Fruit fly (Drosophila melanogaster): ENCODE results near the gene ro.
A peak's percentile ranks its signal among the peaks of the same experiment; 100 is the strongest.

ro gene

DNA sequence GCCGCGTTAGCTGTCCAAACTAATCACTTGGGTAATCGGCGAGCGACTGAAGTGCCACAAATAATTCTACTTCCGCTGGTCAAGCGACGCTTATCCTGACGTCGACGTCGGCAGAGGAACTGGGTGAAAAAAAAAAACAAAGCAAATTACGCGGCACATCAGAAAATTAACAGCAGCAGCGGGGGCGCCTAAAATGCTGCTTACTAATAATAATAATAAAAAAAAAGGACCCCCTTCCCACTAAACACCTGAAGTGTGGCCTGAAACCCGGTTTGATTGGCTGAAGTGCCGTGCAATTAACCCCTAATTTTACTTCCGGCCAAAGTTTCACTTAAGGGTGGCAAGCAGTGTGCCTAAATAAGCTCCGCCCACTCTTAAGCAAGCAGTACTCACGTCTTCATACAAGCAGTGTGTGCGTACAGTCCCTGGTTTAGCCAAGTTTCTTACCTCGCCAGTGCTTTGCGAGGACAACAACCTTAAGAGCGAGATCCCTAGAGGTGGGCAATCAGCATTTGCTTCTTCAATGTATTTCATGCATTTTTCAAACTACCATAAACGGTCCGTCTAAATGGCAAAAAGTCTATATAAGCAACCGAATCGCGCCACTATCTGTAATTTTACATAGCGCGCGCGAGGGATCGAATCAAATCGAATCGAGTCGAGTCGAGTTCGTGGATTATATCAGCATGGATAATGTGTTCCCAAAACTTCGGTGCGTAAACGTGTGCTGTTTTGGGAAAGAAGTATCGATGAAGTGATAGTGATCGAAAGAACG lies at the start of gene ro, which contains the start of gene T48 (continued):
- TF ChIP-seq ranshi (GFP tag; IDR thresholded peaks at IDR 0.05), result peak; percentile 38; the same call in 1 of the 2 replicates
- TF ChIP-seq cad (GFP tag; optimal IDR thresholded peaks at IDR 0.05), result no peak
- peak; percentile 95 for TF ChIP-seq ttk (GFP tag; IDR thresholded peaks at IDR 0.05)
- no peak for TF ChIP-seq dati (GFP tag; IDR thresholded peaks at IDR 0.05)
- peak; percentile 78 for TF ChIP-seq CTCF (GFP tag; optimal IDR thresholded peaks at IDR 0.05)
- TF ChIP-seq cas (GFP tag; IDR thresholded peaks at IDR 0.05), result no peak
- no peak for TF ChIP-seq CG10274 (GFP tag; optimal IDR thresholded peaks at IDR 0.05)
- peak; percentile 91 for TF ChIP-seq HmgD (GFP tag; optimal IDR thresholded peaks at IDR 0.05)
- TF ChIP-seq Oaz (GFP tag; IDR thresholded peaks at IDR 0.05), result no peak
- no peak for TF ChIP-seq fd64A (GFP tag; optimal IDR thresholded peaks at IDR 0.05)
- TF ChIP-seq Abd-B (GFP tag; optimal IDR thresholded peaks at IDR 0.05), result peak; percentile 42
- TF ChIP-seq grau (tag; optimal IDR thresholded peaks at IDR 0.05), result peak; percentile 41
- no peak for TF ChIP-seq slp2 (GFP tag; optimal IDR thresholded peaks at IDR 0.05)
- peak; percentile 48 for TF ChIP-seq CG4617 (GFP tag; optimal IDR thresholded peaks at IDR 0.05; ENCODE audit: borderline replicate concordance)
- no peak for TF ChIP-seq CG15011 (GFP tag; optimal IDR thresholded peaks at IDR 0.05)
- no peak for TF ChIP-seq odd (GFP tag; optimal IDR thresholded peaks at IDR 0.05)
- peak; percentile 52 to 76 for TF ChIP-seq dpn (GFP tag; optimal IDR thresholded peaks at IDR 0.05)
- peak; percentile 70 for TF ChIP-seq ssp (GFP tag; IDR thresholded peaks at IDR 0.05)
- TF ChIP-seq HHEX (GFP tag; optimal IDR thresholded peaks at IDR 0.05), result no peak
- TF ChIP-seq Asciz (GFP tag; optimal IDR thresholded peaks at IDR 0.05), result no peak
- peak; percentile 93 for TF ChIP-seq CG1603 (tag; optimal IDR thresholded peaks at IDR 0.05)
- no peak for TF ChIP-seq CG4360 (GFP tag; IDR thresholded peaks at IDR 0.05)
- TF ChIP-seq Blimp-1 (GFP tag; optimal IDR thresholded peaks at IDR 0.05), result peak; percentile 43
- TF ChIP-seq sd (tag; optimal IDR thresholded peaks at IDR 0.05), result peak; percentile 57
- TF ChIP-seq sens-2 (GFP tag; IDR thresholded peaks at IDR 0.05), result no peak
- no peak for TF ChIP-seq Trl (optimal IDR thresholded peaks at IDR 0.05)
- peak; percentile 67 for TF ChIP-seq Trl (GFP tag; optimal IDR thresholded peaks at IDR 0.05)
- no peak for TF ChIP-seq Elba2 (GFP tag; optimal IDR thresholded peaks at IDR 0.05)
- peak; percentile 52; the same call in 1 of the 2 replicates for TF ChIP-seq NFAT (GFP tag; IDR thresholded peaks at IDR 0.05)
- peak; percentile 13 for TF ChIP-seq btn (GFP tag; optimal IDR thresholded peaks at IDR 0.05)
- TF ChIP-seq shn (GFP tag; optimal IDR thresholded peaks at IDR 0.05), result peak; percentile 66
- TF ChIP-seq Taf1 (GFP tag; IDR thresholded peaks at IDR 0.05), result no peak
- no peak for TF ChIP-seq nerfin-2 (GFP tag; IDR thresholded peaks at IDR 0.05; ENCODE audit: partially characterized antibody)
- TF ChIP-seq CG8478 (optimal IDR thresholded peaks at IDR 0.05), result peak; percentile 96
- no peak for TF ChIP-seq pan (optimal IDR thresholded peaks at IDR 0.05)
- peak in 1 of 2 experiments; percentile 14 for TF ChIP-seq pan (GFP tag; optimal IDR thresholded peaks at IDR 0.05 in 1 of 2, IDR thresholded peaks at IDR 0.05 in 1 of 2)
- TF ChIP-seq Deaf1 (tag; optimal IDR thresholded peaks at IDR 0.05), result peak; percentile 42
- no peak for TF ChIP-seq br (optimal IDR thresholded peaks at IDR 0.05)
- peak; percentile 4 for TF ChIP-seq Sry-β (GFP tag; optimal IDR thresholded peaks at IDR 0.05)
- TF ChIP-seq NC2α (GFP tag; optimal IDR thresholded peaks at IDR 0.05), result no peak
- peak; percentile 56 for TF ChIP-seq oc (tag; optimal IDR thresholded peaks at IDR 0.05)
- 0 out of 3 replicates have a peak, but pooled peaks have one; percentile 19 for TF ChIP-seq vnd (GFP tag; IDR thresholded peaks at IDR 0.05; ENCODE audit: partially characterized antibody)
- TF ChIP-seq seq (GFP tag; IDR thresholded peaks at IDR 0.05), result peak; percentile 80; the same call in 1 of the 2 replicates
- peak; percentile 34 for TF ChIP-seq MESR4 (GFP tag; optimal IDR thresholded peaks at IDR 0.05)
- peak; percentile 38 for TF ChIP-seq CG8944 (GFP tag; optimal IDR thresholded peaks at IDR 0.05)
- peak; percentile 16 for TF ChIP-seq disco-r (GFP tag; optimal IDR thresholded peaks at IDR 0.05)
- TF ChIP-seq zfh2 (GFP tag; optimal IDR thresholded peaks at IDR 0.05), result peak; percentile 66
- TF ChIP-seq Med (GFP tag), result peak; percentile 96
- TF ChIP-seq CG8924 (tag; optimal IDR thresholded peaks at IDR 0.05), result peak; percentile 55
- peak; percentile 68 for TF ChIP-seq ERR (GFP tag; optimal IDR thresholded peaks at IDR 0.05)
- no peak for TF ChIP-seq CG8281 (tag; optimal IDR thresholded peaks at IDR 0.05)

All from whole organism, embryonic.